Worm (Caenorhabditis elegans) whole organism, late embryonic: Measurements from ENCODE around the gene rmd-1.

Experiments used
- ama-1 ChIP-seq: fragments of 150-350 bp; optimal IDR thresholded peaks from 2 replicates; lab custom pipeline; 2014
- ceh-19 ChIP-seq: fragments of 200-800 bp; sonication (Bioruptor generic); optimal IDR thresholded peaks from 2 replicates; lab custom pipeline; 2018; ENCODE audit warnings: mild to moderate bottlenecking, missing genetic modification characterization, missing compliant biosample characterization
- ceh-34 ChIP-seq: sonication (generic microtip); optimal IDR thresholded peaks from 2 replicates; lab custom pipeline; 2016; ENCODE audit warnings: mild to moderate bottlenecking, missing genetic modification characterization, missing compliant biosample characterization
- ceh-6 ChIP-seq: fragments of 200-800 bp; sonication (Bioruptor generic); optimal IDR thresholded peaks from 2 replicates; lab custom pipeline; 2018; ENCODE audit warnings: mild to moderate bottlenecking, missing genetic modification characterization, missing compliant biosample characterization
- fax-1 ChIP-seq: sonication (generic microtip); optimal IDR thresholded peaks from 2 replicates; lab custom pipeline; 2016; ENCODE audit warnings: missing genotype, missing genetic modification characterization, missing compliant biosample characterization
- mec-3 ChIP-seq: sonication (generic microtip); optimal IDR thresholded peaks from 2 replicates; lab custom pipeline; 2016; ENCODE audit warnings: borderline replicate concordance, missing genetic modification characterization, missing compliant biosample characterization
- pat-9 ChIP-seq: fragments of 200-800 bp; sonication (Bioruptor generic); optimal IDR thresholded peaks from 2 replicates; lab custom pipeline; 2018; ENCODE audit warnings: mild to moderate bottlenecking, missing genetic modification characterization, moderate library complexity, missing compliant biosample characterization
- pha-4 ChIP-seq: fragments of 150-350 bp; optimal IDR thresholded peaks from 2 replicates; lab custom pipeline; 2018; ENCODE audit warnings: missing biosample characterization, missing genetic modification reagents, missing genetic modification characterization
- pqm-1 ChIP-seq: sonication (generic microtip); optimal IDR thresholded peaks from 2 replicates; lab custom pipeline; 2016; ENCODE audit warnings: missing genetic modification characterization, missing compliant biosample characterization
- tbx-2 ChIP-seq: sonication (generic microtip); optimal IDR thresholded peaks from 2 replicates; lab custom pipeline; 2016; ENCODE audit warnings: missing genetic modification characterization, missing compliant biosample characterization
- ttx-3 ChIP-seq: sonication (generic microtip); optimal IDR thresholded peaks from 2 replicates; lab custom pipeline; 2016; ENCODE audit warnings: missing genetic modification reagents, missing genetic modification characterization, missing compliant biosample characterization

DNA sequence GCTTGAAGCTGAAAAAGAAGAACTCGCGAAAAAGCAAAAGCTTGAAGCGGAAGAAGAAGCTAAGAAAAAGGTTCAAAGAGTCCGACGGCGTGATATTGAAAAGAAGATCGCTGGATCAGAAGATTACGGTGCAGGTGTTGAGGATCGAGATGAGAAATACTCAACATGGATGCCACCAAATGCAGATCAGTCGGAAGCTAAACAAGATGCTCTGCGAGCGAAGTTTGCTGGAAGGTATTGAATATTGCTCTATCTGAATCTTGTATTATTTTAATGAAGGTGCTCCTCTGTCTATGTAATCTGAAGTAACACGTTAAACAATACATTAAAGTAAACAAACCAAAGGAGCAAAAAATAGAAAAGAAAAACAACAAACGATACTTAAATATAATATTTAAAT lies 43.2 kb downstream of the rmd-1 start:
- TF ChIP-seq pha-4 = no peak
- no peak for TF ChIP-seq ceh-34 (tag; lab: Kevin White, UChicago)
- no peak for TF ChIP-seq mec-3 (tag; lab: Kevin White, UChicago)
- no peak for TF ChIP-seq pat-9 (tag; lab: Kevin White, UChicago)
- TF ChIP-seq ama-1 (lab: Kevin White, UChicago) = no peak
- TF ChIP-seq pqm-1 (tag; lab: Kevin White, UChicago) = no peak
- TF ChIP-seq tbx-2 (tag; lab: Kevin White, UChicago) = no peak
- no peak for TF ChIP-seq ceh-6 (GFP tag; lab: Kevin White, UChicago)
- no peak for TF ChIP-seq ttx-3
- TF ChIP-seq fax-1 (tag; lab: Kevin White, UChicago) = no peak
- TF ChIP-seq ceh-19 (GFP tag; lab: Kevin White, UChicago) = no peak
